Worm (Caenorhabditis elegans): ENCODE results near the gene F26C11.3.
A peak's percentile ranks its signal among the peaks of the same experiment; 100 is the strongest.

Gene F26C11.3

ce11 chrII:9951846-9952245 is 36.9 kb upstream of the F26C11.3 start:
- TF ChIP-seq F44E2.7 (GFP tag; IDR thresholded peaks at IDR 0.05) (no peak), set-16 (GFP tag; IDR thresholded peaks at IDR 0.05) (no peak), R02D3.7 (tag; optimal IDR thresholded peaks at IDR 0.05) (no peak), nhr-41 (GFP tag; IDR thresholded peaks at IDR 0.05) (no peak), aha-1 (tag) (peak; percentile 83), ama-1 (optimal IDR thresholded peaks at IDR 0.05) (no peak), Y5F2A.4 (GFP tag; optimal IDR thresholded peaks at IDR 0.05) (no peak)

- no peak for TF ChIP-seq set-16 (GFP tag; IDR thresholded peaks at IDR 0.05)
- TF ChIP-seq unc-62 (GFP tag; optimal IDR thresholded peaks at IDR 0.05 in 1 of 2), result peak in 1 of 2 experiments; percentile 93
- TF ChIP-seq unc-62 (tag; optimal IDR thresholded peaks at IDR 0.05), result no peak
- TF ChIP-seq aha-1 (tag), result peak; percentile 9
Measured at ce11 chrII:9948662-9949061, 33.8 kb upstream of the F26C11.3 start.

DNA sequence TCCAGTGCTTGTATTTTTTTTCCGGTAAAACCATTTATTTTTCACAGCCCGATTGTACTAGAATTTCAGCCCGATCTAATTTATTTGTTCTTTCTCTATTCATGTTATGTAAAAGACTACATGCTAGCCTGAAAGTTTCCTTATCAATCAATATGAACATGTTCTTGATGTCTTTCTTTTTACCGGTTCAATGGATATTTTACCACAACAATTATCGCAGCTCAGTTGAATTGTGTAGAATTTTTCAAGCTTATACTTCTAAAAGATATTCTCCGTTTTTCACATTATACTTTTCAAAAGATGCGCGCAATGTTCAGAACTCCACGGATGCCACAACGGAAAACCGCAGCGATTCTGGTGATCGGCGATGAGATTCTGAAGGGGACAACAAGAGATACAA is 28.9 kb upstream of the F26C11.3 start, which contains the start of gene flad-1:
Gene flad-1 (plus strand): TSS at position 301 of the 400 bp plus-strand sequence.
- TF ChIP-seq lin-38 (GFP tag; IDR thresholded peaks at IDR 0.05) (no peak; the same call in none of the 2 replicates), zip-2 (tag; optimal IDR thresholded peaks at IDR 0.05) (no peak), zfp-3 (GFP tag; conservative IDR thresholded peaks at IDR 0.05) (no peak), jun-1 (tag; optimal IDR thresholded peaks at IDR 0.05) (no peak), aly-2 (tag; optimal IDR thresholded peaks at IDR 0.05) (no peak), Y5F2A.4 (GFP tag; optimal IDR thresholded peaks at IDR 0.05) (no peak), dmd-8 (GFP tag; IDR thresholded peaks at IDR 0.05) (no peak), hlh-11 (tag; optimal IDR thresholded peaks at IDR 0.05) (no peak)

ce11 chrII:9943246-9943645 is 28.3 kb upstream of the F26C11.3 start:
- TF ChIP-seq unc-62 (GFP tag; optimal IDR thresholded peaks at IDR 0.05 in 1 of 2) (peak in 1 of 2 experiments; percentile 91), unc-62 (tag; optimal IDR thresholded peaks at IDR 0.05) (no peak), ces-1 (GFP tag; optimal IDR thresholded peaks at IDR 0.05) (no peak), D1046.2 (GFP tag; IDR thresholded peaks at IDR 0.05) (no peak), Y75B8A.6 (GFP tag; IDR thresholded peaks at IDR 0.05) (no peak)

DNA sequence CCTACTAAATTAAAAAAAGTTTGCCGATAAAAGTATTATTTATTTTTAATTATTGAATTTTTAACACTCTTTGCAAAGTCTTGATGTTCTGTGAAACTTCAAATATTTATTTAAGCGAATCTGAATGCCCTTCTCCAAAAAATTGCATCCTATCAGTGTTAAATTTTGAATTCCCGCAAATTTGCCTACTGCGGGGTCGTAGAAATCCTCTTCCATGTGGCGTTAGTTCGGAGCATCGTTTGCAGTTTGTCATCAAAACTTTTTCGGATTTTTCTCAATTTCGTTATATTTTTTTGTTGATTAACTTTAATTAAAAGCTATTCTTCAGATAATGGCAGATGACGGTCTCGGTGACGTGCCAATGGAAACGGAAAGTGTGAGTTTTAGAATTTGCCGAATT is 25.5 kb upstream of the F26C11.3 start, which contains the start of gene ufd-3:
Gene ufd-3 (plus strand): TSS at position 324 of the 400 bp plus-strand sequence.
- TF ChIP-seq madf-9 (GFP tag; conservative IDR thresholded peaks at IDR 0.05) (peak; percentile 61; the same call in 1 of the 2 replicates), T20F7.1 (GFP tag; optimal IDR thresholded peaks at IDR 0.05) (peak; percentile 97), nhr-48 (tag; optimal IDR thresholded peaks at IDR 0.05) (peak; percentile 20), ctbp-1 (GFP tag; IDR thresholded peaks at IDR 0.05) (0 out of 2 replicates have a peak, but pooled peaks have one; percentile 31), F26F4.8 (GFP tag; conservative IDR thresholded peaks at IDR 0.05) (no peak), sdz-12 (GFP tag; optimal IDR thresholded peaks at IDR 0.05) (no peak), lin-1 (GFP tag; IDR thresholded peaks at IDR 0.05) (no peak), unc-130 (GFP tag; optimal IDR thresholded peaks at IDR 0.05) (peak; percentile 91), gei-8 (GFP tag; optimal IDR thresholded peaks at IDR 0.05) (no peak), pha-4 (GFP tag; IDR thresholded peaks at IDR 0.05) (peak; percentile 46; the same call in 1 of the 2 replicates), pha-4 (tag; optimal IDR thresholded peaks at IDR 0.05) (peak; percentile 59), tag-97 (GFP tag; IDR thresholded peaks at IDR 0.05) (no peak), mep-1 (tag; optimal IDR thresholded peaks at IDR 0.05) (peak; percentile 82), T26A8.4 (GFP tag; IDR thresholded peaks at IDR 0.05) (0 out of 2 replicates have a peak, but pooled peaks have one; percentile 57), lsy-2 (tag; optimal IDR thresholded peaks at IDR 0.05) (peak; percentile 38 to 92), nhr-11 (tag; optimal IDR thresholded peaks at IDR 0.05) (peak; percentile 82), zip-2 (tag; optimal IDR thresholded peaks at IDR 0.05) (no peak), F37D6.2 (tag; optimal IDR thresholded peaks at IDR 0.05) (peak; percentile 55), unc-62 (GFP tag; optimal IDR thresholded peaks at IDR 0.05 in 1 of 2) (peak in 1 of 2 experiments; percentile 89), unc-62 (tag; optimal IDR thresholded peaks at IDR 0.05) (no peak), F44E2.7 (GFP tag; IDR thresholded peaks at IDR 0.05) (no peak), Y5F2A.4 (GFP tag; optimal IDR thresholded peaks at IDR 0.05) (no peak), daf-8 (GFP tag; IDR thresholded peaks at IDR 0.05) (no peak), egl-43 (GFP tag; IDR thresholded peaks at IDR 0.05) (no peak), nhr-76 (tag; optimal IDR thresholded peaks at IDR 0.05) (no peak), nhr-77 (tag; optimal IDR thresholded peaks at IDR 0.05) (peak; percentile 19), ceh-44 (GFP tag; IDR thresholded peaks at IDR 0.05) (peak; percentile 22; the same call in 1 of the 2 replicates), Y75B8A.6 (GFP tag; IDR thresholded peaks at IDR 0.05) (no peak), jun-1 (tag; optimal IDR thresholded peaks at IDR 0.05) (no peak), daf-12 (tag; optimal IDR thresholded peaks at IDR 0.05) (no peak), lin-38 (GFP tag; IDR thresholded peaks at IDR 0.05) (peak; percentile 76), zfp-3 (GFP tag; conservative IDR thresholded peaks at IDR 0.05) (0 out of 2 replicates have a peak, but pooled peaks have one; percentile 52), php-3 (GFP tag; IDR thresholded peaks at IDR 0.05) (no peak), nhr-41 (GFP tag; IDR thresholded peaks at IDR 0.05) (no peak)

Measured in whole organism, L4 larva.